Worm (Caenorhabditis elegans): ENCODE measurements around the gene Y51H7C.10.

Gene Y51H7C.10

ce11 chrII:1376795-1377194, 46.8 kb downstream of the Y51H7C.10 start:
- TF ChIP-seq saeg-2 (GFP tag; IDR thresholded peaks at IDR 0.05) (no peak), Y48G9A.11 (GFP tag; IDR thresholded peaks at IDR 0.05) (peak; percentile 97), ztf-11 (tag; optimal IDR thresholded peaks at IDR 0.05) (no peak), nhr-11 (tag; optimal IDR thresholded peaks at IDR 0.05) (no peak)

DNA sequence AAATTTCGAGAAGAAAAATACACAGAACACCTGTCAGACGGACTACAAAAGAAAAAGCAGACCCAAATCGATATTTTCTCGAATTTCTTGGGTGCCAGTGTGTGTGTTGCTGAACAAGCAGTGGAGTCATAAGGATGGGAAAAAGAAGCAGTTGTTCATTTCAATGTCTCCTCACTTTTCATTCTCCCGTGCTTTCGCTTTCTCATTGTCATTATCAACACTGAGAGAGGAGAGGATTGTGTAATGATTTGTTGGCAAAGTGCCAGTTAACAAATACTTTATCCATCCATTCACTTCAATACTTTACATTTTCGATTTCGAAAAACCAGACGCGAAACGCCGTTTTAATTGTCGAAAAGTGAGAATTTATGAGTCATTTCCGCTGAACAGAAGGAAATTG, 47.9 kb downstream of the Y51H7C.10 start:
- TF ChIP-seq ztf-11 (tag; optimal IDR thresholded peaks at IDR 0.05) (no peak), lin-29 (GFP tag; IDR thresholded peaks at IDR 0.05) (no peak), dmd-8 (GFP tag; IDR thresholded peaks at IDR 0.05) (no peak), attf-4 (tag; optimal IDR thresholded peaks at IDR 0.05) (no peak), hmg-1.1 (GFP tag; IDR thresholded peaks at IDR 0.05) (no peak), F10B5.3 (tag; optimal IDR thresholded peaks at IDR 0.05) (no peak), egl-43 (GFP tag; IDR thresholded peaks at IDR 0.05) (no peak), zfp-2 (tag; optimal IDR thresholded peaks at IDR 0.05) (no peak), nhr-10 (tag; optimal IDR thresholded peaks at IDR 0.05) (no peak), daf-16 (GFP tag; optimal IDR thresholded peaks at IDR 0.05) (peak in 1 of 2 experiments; percentile 12), daf-16 (tag; optimal IDR thresholded peaks at IDR 0.05) (no peak), rbr-2 (tag; optimal IDR thresholded peaks at IDR 0.05) (no peak), dpl-1 (GFP tag; optimal IDR thresholded peaks at IDR 0.05) (no peak), madf-5 (GFP tag; IDR thresholded peaks at IDR 0.05) (no peak), vab-7 (GFP tag; IDR thresholded peaks at IDR 0.05) (no peak), hlh-11 (tag; optimal IDR thresholded peaks at IDR 0.05) (peak; percentile 6), nhr-11 (tag; optimal IDR thresholded peaks at IDR 0.05) (peak; percentile 24), fos-1 (tag; optimal IDR thresholded peaks at IDR 0.05) (no peak), set-16 (GFP tag; IDR thresholded peaks at IDR 0.05) (no peak), lin-13 (GFP tag; optimal IDR thresholded peaks at IDR 0.05) (no peak), ces-1 (GFP tag; optimal IDR thresholded peaks at IDR 0.05) (no peak), cey-2 (tag; optimal IDR thresholded peaks at IDR 0.05; ENCODE audit: borderline replicate concordance, insufficient read depth) (no peak), jun-1 (tag; optimal IDR thresholded peaks at IDR 0.05) (no peak), tag-97 (GFP tag; IDR thresholded peaks at IDR 0.05) (no peak), lsy-2 (tag; optimal IDR thresholded peaks at IDR 0.05) (no peak), nhr-28 (tag; optimal IDR thresholded peaks at IDR 0.05) (peak; percentile 10), mdt-29 (GFP tag; IDR thresholded peaks at IDR 0.05) (no peak), unc-62 (GFP tag; optimal IDR thresholded peaks at IDR 0.05 in 1 of 2) (peak in 1 of 2 experiments; percentile 82), unc-62 (tag; optimal IDR thresholded peaks at IDR 0.05) (no peak), nhr-237 (tag; optimal IDR thresholded peaks at IDR 0.05) (no peak)

DNA sequence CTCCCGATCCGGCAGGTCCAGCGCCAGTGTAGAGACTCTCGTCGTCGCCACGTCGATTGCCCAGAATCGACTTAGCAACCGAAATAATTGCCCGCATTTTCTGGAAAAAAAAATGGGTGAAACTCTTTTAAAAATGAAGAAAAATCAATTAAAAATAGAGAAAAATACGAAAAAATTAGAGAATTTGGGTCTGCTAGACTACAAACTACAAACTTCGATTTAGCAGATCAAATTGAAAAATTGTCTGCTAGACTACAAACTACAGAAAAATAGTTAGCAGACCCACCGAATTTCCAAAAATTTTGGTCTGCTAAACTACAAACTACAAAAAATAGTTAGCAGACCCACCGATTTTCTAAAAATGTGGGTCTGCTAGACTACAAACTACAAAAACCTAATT, 48.7 kb downstream of the Y51H7C.10 start, which contains the start of gene rog-1:
rog-1 (minus strand) TSS at position 101 of the 400 bp plus-strand sequence.
- TF ChIP-seq ztf-7 (tag; optimal IDR thresholded peaks at IDR 0.05) (no peak), hif-1 (tag; optimal IDR thresholded peaks at IDR 0.05) (no peak), snpc-4 (tag; optimal IDR thresholded peaks at IDR 0.05) (no peak), hlh-30 (tag; optimal IDR thresholded peaks at IDR 0.05; ENCODE audit: insufficient read depth) (no peak), dmd-6 (GFP tag; IDR thresholded peaks at IDR 0.05) (no peak), dve-1 (tag; optimal IDR thresholded peaks at IDR 0.05; ENCODE audit: insufficient read depth) (no peak), nhr-102 (tag; optimal IDR thresholded peaks at IDR 0.05) (no peak), nhr-28 (tag; optimal IDR thresholded peaks at IDR 0.05) (no peak), R02D3.7 (tag; optimal IDR thresholded peaks at IDR 0.05) (no peak), T20F7.1 (GFP tag; optimal IDR thresholded peaks at IDR 0.05) (no peak), egl-43 (GFP tag; IDR thresholded peaks at IDR 0.05) (no peak), unc-130 (GFP tag; optimal IDR thresholded peaks at IDR 0.05) (no peak), lin-38 (GFP tag; IDR thresholded peaks at IDR 0.05) (no peak), skn-1 (tag; optimal IDR thresholded peaks at IDR 0.05) (no peak), zip-11 (GFP tag; IDR thresholded peaks at IDR 0.05) (no peak), ceh-20 (GFP tag; IDR thresholded peaks at IDR 0.05) (no peak), aly-2 (tag; optimal IDR thresholded peaks at IDR 0.05) (no peak), lin-13 (GFP tag; optimal IDR thresholded peaks at IDR 0.05) (no peak)

All from whole organism, L4 larva.